Worm (Caenorhabditis elegans) whole organism, early embryonic: Measurements from ENCODE around the gene str-121.

Experiments
- F13C5.2 ChIP-seq: sonication (generic microtip); optimal IDR thresholded peaks from 2 replicates; lab custom pipeline; 2017; ENCODE audit warnings: mild to moderate bottlenecking, missing genetic modification characterization, inconsistent platforms, missing compliant biosample characterization
- aly-1 ChIP-seq: sonication (generic microtip); optimal IDR thresholded peaks from 2 replicates; lab custom pipeline; 2016; ENCODE audit warnings: missing genetic modification characterization, missing compliant biosample characterization
- ama-1 ChIP-seq: fragments of 150-350 bp; optimal IDR thresholded peaks from 2 replicates; lab custom pipeline; 2014
- flt-1 ChIP-seq: fragments of 200-800 bp; sonication (Bioruptor generic); IDR thresholded peaks from 2 replicates; pipeline ENCODE4 v1.3.6; 2022; ENCODE audit warnings: missing genetic modification characterization, missing compliant biosample characterization
- pes-1 ChIP-seq: fragments of 200-800 bp; sonication (Bioruptor generic); IDR thresholded peaks from 2 replicates; pipeline ENCODE4 v1.3.6; 2022; ENCODE audit warnings: missing genetic modification reagents, missing genetic modification characterization, missing compliant biosample characterization
- tbx-11 ChIP-seq: fragments of 200-800 bp; sonication (Bioruptor generic); IDR thresholded peaks from 2 replicates; pipeline ENCODE4 v1.3.6; 2022; ENCODE audit warnings: missing genetic modification characterization, missing compliant biosample characterization
- tra-4 ChIP-seq: sonication (generic microtip); optimal IDR thresholded peaks from 2 replicates; lab custom pipeline; 2017; ENCODE audit warnings: missing genetic modification characterization, missing compliant biosample characterization

DNA sequence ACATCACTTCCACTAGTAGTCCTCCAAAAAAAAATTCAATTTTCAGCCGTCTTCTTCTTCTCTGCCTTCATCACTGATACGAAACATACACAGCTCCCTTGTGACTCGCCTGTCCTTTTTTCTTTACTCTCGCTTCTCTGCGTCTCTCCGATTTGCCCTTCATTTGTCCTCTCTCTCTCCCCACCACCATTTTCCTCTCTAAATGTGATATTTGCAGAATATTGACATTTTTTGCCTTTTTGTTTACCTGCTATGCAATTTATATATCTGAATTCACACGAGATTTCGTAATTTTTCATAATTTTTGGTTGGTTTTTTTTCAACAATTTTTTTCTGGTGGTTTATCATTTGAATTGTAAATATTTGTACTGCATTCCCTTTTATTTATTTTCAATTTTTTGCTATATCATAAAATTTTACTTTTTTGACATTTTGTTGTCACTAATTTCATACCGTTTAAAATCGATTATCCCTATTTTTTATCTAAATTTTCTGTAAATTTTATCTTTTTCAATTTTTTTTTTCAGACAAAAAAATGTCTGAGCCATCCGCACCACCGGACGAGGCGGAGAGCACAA is 50.5 kb downstream of the str-121 start, which contains the start of gene lec-12:
- no peak for TF ChIP-seq pes-1 (GFP tag; lab: Robert Waterston, UW)
- TF ChIP-seq tbx-11 (GFP tag; lab: Robert Waterston, UW): no peak
- no peak for TF ChIP-seq ama-1 (lab: Kevin White, UChicago)
- no peak for TF ChIP-seq F13C5.2 (tag; lab: Kevin White, UChicago)
- no peak for TF ChIP-seq aly-1 (tag; lab: Kevin White, UChicago)
- no peak for TF ChIP-seq flt-1
- TF ChIP-seq tra-4 (tag; lab: Kevin White, UChicago): no peak
